Fruit fly (Drosophila melanogaster): ENCODE measurements around the gene CG15628.

The CG15628 gene

dm6 chr2L:4821319-4821717, 256 bp upstream of the CG15628 start (continued):
- TF ChIP-seq btn (GFP tag; optimal IDR thresholded peaks at IDR 0.05): peak; percentile 5
- TF ChIP-seq Abd-B (GFP tag; optimal IDR thresholded peaks at IDR 0.05): peak; percentile 51
- TF ChIP-seq CG7987 (GFP tag; optimal IDR thresholded peaks at IDR 0.05): no peak
- peak; percentile 70 for TF ChIP-seq slbo (GFP tag; IDR thresholded peaks at IDR 0.05)
- peak; percentile 36 for TF ChIP-seq CG12391 (tag; optimal IDR thresholded peaks at IDR 0.05)
- peak; percentile 64; the same call in 1 of the 2 replicates for TF ChIP-seq H2.0 (GFP tag; IDR thresholded peaks at IDR 0.05)
- no peak for TF ChIP-seq mld (GFP tag; IDR thresholded peaks at IDR 0.05; ENCODE audit: partially characterized antibody)
- no peak for TF ChIP-seq CG17912 (GFP tag; optimal IDR thresholded peaks at IDR 0.05)
- TF ChIP-seq Ada2b (GFP tag; IDR thresholded peaks at IDR 0.05): peak; percentile 75
- peak; percentile 84 for TF ChIP-seq dysf (GFP tag; IDR thresholded peaks at IDR 0.05)
- no peak for TF ChIP-seq CG16863 (GFP tag; optimal IDR thresholded peaks at IDR 0.05)
- no peak for TF ChIP-seq chm (GFP tag; IDR thresholded peaks at IDR 0.05)
- peak; percentile 34 for TF ChIP-seq CG15479 (GFP tag; optimal IDR thresholded peaks at IDR 0.05)
- TF ChIP-seq CG7839 (tag; optimal IDR thresholded peaks at IDR 0.05): peak; percentile 84
- TF ChIP-seq hkb (optimal IDR thresholded peaks at IDR 0.05): no peak
- TF ChIP-seq hkb (GFP tag; IDR thresholded peaks at IDR 0.05): peak; percentile 73
- no peak for TF ChIP-seq Jarid2 (GFP tag; optimal IDR thresholded peaks at IDR 0.05)
- no peak for TF ChIP-seq tll (GFP tag; optimal IDR thresholded peaks at IDR 0.05)
- TF ChIP-seq CG10366 (GFP tag; IDR thresholded peaks at IDR 0.05): peak; percentile 39
- TF ChIP-seq CG11695 (GFP tag; IDR thresholded peaks at IDR 0.05): peak; percentile 75
- TF ChIP-seq Atf6 (GFP tag; IDR thresholded peaks at IDR 0.05): peak; percentile 83
- TF ChIP-seq bsh (GFP tag; optimal IDR thresholded peaks at IDR 0.05): peak; percentile 49 to 56
- peak; percentile 27 for TF ChIP-seq schlank (tag; optimal IDR thresholded peaks at IDR 0.05)
- no peak for TF ChIP-seq abd-A (tag; optimal IDR thresholded peaks at IDR 0.05)
- TF ChIP-seq lbe (GFP tag; optimal IDR thresholded peaks at IDR 0.05): peak; percentile 50
- peak; percentile 55; the same call in 1 of the 3 replicates for TF ChIP-seq Optix (GFP tag; IDR thresholded peaks at IDR 0.05)
- peak; percentile 30; the same call in 1 of the 2 replicates for TF ChIP-seq ttk (GFP tag; IDR thresholded peaks at IDR 0.05)
- peak; percentile 63 for TF ChIP-seq tgo (GFP tag; IDR thresholded peaks at IDR 0.05)
- TF ChIP-seq wek (GFP tag; optimal IDR thresholded peaks at IDR 0.05): no peak
- TF ChIP-seq Xrp1 (GFP tag; IDR thresholded peaks at IDR 0.05): peak; percentile 77
- TF ChIP-seq vnd (GFP tag; IDR thresholded peaks at IDR 0.05; ENCODE audit: partially characterized antibody): no peak
- no peak for TF ChIP-seq salm (tag; optimal IDR thresholded peaks at IDR 0.05)
- peak; percentile 44 for TF ChIP-seq Antp (GFP tag; optimal IDR thresholded peaks at IDR 0.05)
- TF ChIP-seq ham (GFP tag; IDR thresholded peaks at IDR 0.05): no peak
- TF ChIP-seq CG4424 (GFP tag; optimal IDR thresholded peaks at IDR 0.05): peak; percentile 50
- no peak for TF ChIP-seq tap (tag; optimal IDR thresholded peaks at IDR 0.05)
- no peak for TF ChIP-seq BEAF-32 (GFP tag; optimal IDR thresholded peaks at IDR 0.05)
- no peak for TF ChIP-seq pb (GFP tag; optimal IDR thresholded peaks at IDR 0.05)
- no peak for TF ChIP-seq fd102C (GFP tag; optimal IDR thresholded peaks at IDR 0.05)
- peak; percentile 53 for TF ChIP-seq CG4282 (GFP tag; optimal IDR thresholded peaks at IDR 0.05)
- no peak for TF ChIP-seq sima (GFP tag; optimal IDR thresholded peaks at IDR 0.05)
- TF ChIP-seq CG34376 (GFP tag; optimal IDR thresholded peaks at IDR 0.05): peak; percentile 65
- TF ChIP-seq CG7745 (tag; optimal IDR thresholded peaks at IDR 0.05): no peak
- TF ChIP-seq kay (GFP tag; optimal IDR thresholded peaks at IDR 0.05): peak; percentile 34
- no peak for TF ChIP-seq cas (GFP tag; IDR thresholded peaks at IDR 0.05)
- TF ChIP-seq CG7963 (GFP tag; IDR thresholded peaks at IDR 0.05; ENCODE audit: partially characterized antibody): no peak
- TF ChIP-seq B-H1 (GFP tag; IDR thresholded peaks at IDR 0.05): peak; percentile 31; the same call in 2 of the 3 replicates
- TF ChIP-seq stc (GFP tag; IDR thresholded peaks at IDR 0.05): peak; percentile 42
- TF ChIP-seq CTCF (GFP tag; optimal IDR thresholded peaks at IDR 0.05): peak; percentile 3
- no peak for TF ChIP-seq NC2β (GFP tag; optimal IDR thresholded peaks at IDR 0.05)
- TF ChIP-seq wor (GFP tag; IDR thresholded peaks at IDR 0.05): peak; percentile 40
- TF ChIP-seq CG11723 (GFP tag; optimal IDR thresholded peaks at IDR 0.05): peak; percentile 15
